Worm (Caenorhabditis elegans): ENCODE results near the gene Y81G3A.6.

DNA sequence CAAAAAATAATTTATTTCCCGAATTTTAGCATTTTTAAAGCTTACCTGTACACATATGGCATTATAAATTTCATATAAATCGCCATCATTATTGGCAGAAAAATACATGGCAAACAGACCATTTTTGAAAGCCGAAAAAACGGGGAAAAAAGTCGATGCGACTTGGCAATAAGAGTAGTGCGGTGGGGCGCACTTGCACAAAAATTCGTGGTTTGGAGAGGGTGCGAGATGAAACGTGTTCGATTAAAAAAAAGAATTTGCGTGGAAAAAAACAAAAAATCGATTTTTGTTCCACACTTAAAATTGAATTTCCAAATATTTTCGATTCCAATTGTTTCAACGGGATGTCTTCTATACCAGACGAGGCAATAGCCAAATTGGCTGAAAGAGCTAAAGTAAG is 45.6 kb downstream of the Y81G3A.6 start, which contains the start of gene F18A11.3:
- TF ChIP-seq hlh-30 (tag; optimal IDR thresholded peaks at IDR 0.05; ENCODE audit: insufficient read depth): no peak
- no peak for TF ChIP-seq nhr-77 (tag; optimal IDR thresholded peaks at IDR 0.05)
- TF ChIP-seq fos-1 (tag; optimal IDR thresholded peaks at IDR 0.05): no peak
